Fruit fly (Drosophila melanogaster) whole organism, wandering third instar larva: ENCODE data around the gene ATPsyngamma.

ENCODE experiments used
- Abd-B ChIP-seq: fragments of >200 bp; optimal IDR thresholded peaks from 2 replicates; lab custom pipeline; 2017; ENCODE audit warnings: missing biosample characterization, missing genetic modification characterization
- Dfd ChIP-seq: fragments of >200 bp; optimal IDR thresholded peaks from 2 replicates; lab custom pipeline; 2017; ENCODE audit warnings: missing biosample characterization, missing genetic modification characterization
- Hr83 ChIP-seq: fragments of 200-300 bp; sonication (Bioruptor generic); optimal IDR thresholded peaks from 2 replicates; lab custom pipeline; 2016; ENCODE audit warnings: missing biosample characterization, mild to moderate bottlenecking, missing genetic modification characterization, moderate library complexity; ENCODE audit not compliant: poor library complexity, severe bottlenecking
- Sp1 ChIP-seq: fragments of 200-800 bp; sonication (Bioruptor generic); optimal IDR thresholded peaks from 3 replicates; lab custom pipeline; 2019; ENCODE audit warnings: missing biosample characterization, mild to moderate bottlenecking, missing genetic modification characterization, moderate library complexity
- br ChIP-seq: fragments of 200-800 bp; sonication (Bioruptor generic); optimal IDR thresholded peaks from 2 replicates; lab custom pipeline; 2016; ENCODE audit warnings: missing biosample characterization, missing genetic modification characterization
- dmrt93B ChIP-seq: fragments of 200-800 bp; sonication (Bioruptor generic); optimal IDR thresholded peaks from 2 replicates; lab custom pipeline; 2018; ENCODE audit warnings: missing biosample characterization, mild to moderate bottlenecking, missing genetic modification characterization
- h ChIP-seq: fragments of 200-800 bp; sonication (Bioruptor generic); optimal IDR thresholded peaks from 3 replicates; lab custom pipeline; 2016; ENCODE audit warnings: missing biosample characterization, mild to moderate bottlenecking, missing genetic modification characterization
- jim ChIP-seq: fragments of 175-275, 200-325 bp; sonication (Bioruptor generic); optimal IDR thresholded peaks from 2 replicates; lab custom pipeline; 2016; ENCODE audit warnings: missing biosample characterization, mild to moderate bottlenecking, missing genetic modification characterization

dm6 chr3R:29770930-29771329 is 22.0 kb upstream of the ATPsyngamma start:
- no peak for TF ChIP-seq jim (GFP tag; lab: Kevin White, UChicago)
- no peak for TF ChIP-seq Abd-B (GFP tag; lab: Kevin White, UChicago)
- TF ChIP-seq dmrt93B (GFP tag; lab: Kevin White, UChicago), result no peak
- TF ChIP-seq br (GFP tag; lab: Kevin White, UChicago), result no peak
- TF ChIP-seq Dfd (GFP tag; lab: Kevin White, UChicago), result no peak
- no peak for TF ChIP-seq Hr83 (GFP tag; lab: Kevin White, UChicago)
- no peak for TF ChIP-seq Sp1 (GFP tag; lab: Kevin White, UChicago)
- TF ChIP-seq h (GFP tag; lab: Kevin White, UChicago), result no peak
